Fruit fly (Drosophila melanogaster): ENCODE results near the gene CG7886.

CG7886 gene

dm6 chr3R:14576692-14577646, 65.4 kb downstream of the CG7886 start, which contains the start of gene stumps (continued):
- TF ChIP-seq Ada2b (GFP tag; IDR thresholded peaks at IDR 0.05), result no peak
- no peak for TF ChIP-seq CG10147 (GFP tag; optimal IDR thresholded peaks at IDR 0.05)
- no peak for TF ChIP-seq ewg (GFP tag; optimal IDR thresholded peaks at IDR 0.05)
- peak; percentile 20 for TF ChIP-seq Sox100B (GFP tag; optimal IDR thresholded peaks at IDR 0.05)
- TF ChIP-seq zen (tag; optimal IDR thresholded peaks at IDR 0.05), result no peak
- TF ChIP-seq CoRest (tag; optimal IDR thresholded peaks at IDR 0.05), result no peak
- no peak for TF ChIP-seq CG14667 (GFP tag; IDR thresholded peaks at IDR 0.05)
- no peak for TF ChIP-seq CG10654 (GFP tag; optimal IDR thresholded peaks at IDR 0.05)
- TF ChIP-seq Dp (GFP tag; optimal IDR thresholded peaks at IDR 0.05), result peak; percentile 24
- no peak for TF ChIP-seq pho (GFP tag; optimal IDR thresholded peaks at IDR 0.05)
- peak; percentile 32 for TF ChIP-seq Jarid2 (GFP tag; optimal IDR thresholded peaks at IDR 0.05)
- TF ChIP-seq sqz (GFP tag; optimal IDR thresholded peaks at IDR 0.05), result peak; percentile 35
- no peak for TF ChIP-seq pfk (GFP tag; optimal IDR thresholded peaks at IDR 0.05)
- TF ChIP-seq gcm2 (GFP tag; optimal IDR thresholded peaks at IDR 0.05), result no peak
- TF ChIP-seq abd-A (tag; optimal IDR thresholded peaks at IDR 0.05), result peak; percentile 86
- peak; percentile 28; the same call in 1 of the 3 replicates for TF ChIP-seq CG34422 (GFP tag; IDR thresholded peaks at IDR 0.05)
- no peak for TF ChIP-seq lov (optimal IDR thresholded peaks at IDR 0.05)
- TF ChIP-seq lov (GFP tag; IDR thresholded peaks at IDR 0.05), result no peak
- no peak for TF ChIP-seq CG16815 (GFP tag; optimal IDR thresholded peaks at IDR 0.05)
- TF ChIP-seq ara (GFP tag; IDR thresholded peaks at IDR 0.05), result no peak
- TF ChIP-seq BEAF-32 (GFP tag; optimal IDR thresholded peaks at IDR 0.05), result no peak
- no peak for TF ChIP-seq CG1024 (GFP tag; IDR thresholded peaks at IDR 0.05)
- TF ChIP-seq dysf (GFP tag; IDR thresholded peaks at IDR 0.05), result no peak
- TF ChIP-seq Awh (GFP tag; IDR thresholded peaks at IDR 0.05), result no peak
- no peak for TF ChIP-seq sob (GFP tag; IDR thresholded peaks at IDR 0.05)
- no peak for TF ChIP-seq sc (optimal IDR thresholded peaks at IDR 0.05)
- no peak for TF ChIP-seq sc (GFP tag; optimal IDR thresholded peaks at IDR 0.05)
- 0 out of 4 replicates have a peak, but pooled peaks have one; percentile 24 for TF ChIP-seq Dll (GFP tag; IDR thresholded peaks at IDR 0.05; ENCODE audit: partially characterized antibody)
- TF ChIP-seq CG15696 (tag; optimal IDR thresholded peaks at IDR 0.05), result no peak
- no peak for TF ChIP-seq CG9609 (GFP tag; optimal IDR thresholded peaks at IDR 0.05)
- TF ChIP-seq vvl (GFP tag; IDR thresholded peaks at IDR 0.05), result peak; percentile 55; the same call in 1 of the 2 replicates
- no peak for TF ChIP-seq Chrac-16 (GFP tag; optimal IDR thresholded peaks at IDR 0.05)
- TF ChIP-seq CG1647 (GFP tag; optimal IDR thresholded peaks at IDR 0.05), result no peak
- no peak for TF ChIP-seq scrt (GFP tag; optimal IDR thresholded peaks at IDR 0.05)
- TF ChIP-seq Nf-YC (tag; optimal IDR thresholded peaks at IDR 0.05), result no peak
- no peak for TF ChIP-seq tin (GFP tag; optimal IDR thresholded peaks at IDR 0.05)
- no peak for TF ChIP-seq fd3F (GFP tag; optimal IDR thresholded peaks at IDR 0.05)
- no peak for TF ChIP-seq MESR4 (GFP tag; optimal IDR thresholded peaks at IDR 0.05)
- TF ChIP-seq lab (GFP tag; optimal IDR thresholded peaks at IDR 0.05), result no peak
- no peak for TF ChIP-seq tup (GFP tag; optimal IDR thresholded peaks at IDR 0.05)
- no peak for TF ChIP-seq CG7786 (GFP tag; optimal IDR thresholded peaks at IDR 0.05)
- 0 out of 2 replicates have a peak, but pooled peaks have one; percentile 27 for TF ChIP-seq CG32767 (GFP tag; IDR thresholded peaks at IDR 0.05)
- TF ChIP-seq Deaf1 (tag; optimal IDR thresholded peaks at IDR 0.05), result peak; percentile 84
- TF ChIP-seq CG18011 (GFP tag; optimal IDR thresholded peaks at IDR 0.05), result no peak
- TF ChIP-seq sd (tag; optimal IDR thresholded peaks at IDR 0.05), result peak; percentile 77
- TF ChIP-seq CG4854 (GFP tag; optimal IDR thresholded peaks at IDR 0.05), result no peak
- TF ChIP-seq CG5245 (GFP tag; optimal IDR thresholded peaks at IDR 0.05), result no peak
- peak; percentile 84 for TF ChIP-seq crol (GFP tag; IDR thresholded peaks at IDR 0.05)

Measured in whole organism, embryonic.